Worm (Caenorhabditis elegans) whole organism, mixed stage, embryonic: ENCODE results near the gene F39G3.3.

Experiments used
- M03D4.4 ChIP-seq: sonication (generic microtip); optimal IDR thresholded peaks from 2 replicates; lab custom pipeline; 2017; ENCODE audit warnings: mild to moderate bottlenecking, missing genetic modification characterization, missing compliant biosample characterization
- bed-3 ChIP-seq: fragments of 200-800 bp; sonication (Bioruptor generic); optimal IDR thresholded peaks from 3 replicates; lab custom pipeline; 2018; ENCODE audit warnings: mild to moderate bottlenecking, missing genetic modification characterization, moderate library complexity, missing compliant biosample characterization
- blmp-1 ChIP-seq: fragments of 150-350 bp; optimal IDR thresholded peaks from 2 replicates; lab custom pipeline; 2014; ENCODE audit warnings: missing biosample characterization, missing genetic modification characterization
- ceh-39 ChIP-seq: fragments of 150-350 bp; optimal IDR thresholded peaks from 2 replicates; lab custom pipeline; 2014; ENCODE audit warnings: missing biosample characterization, missing genetic modification characterization
- ceh-43 ChIP-seq: fragments of 200-800 bp; sonication (Bioruptor generic); optimal IDR thresholded peaks from 2 replicates; lab custom pipeline; 2018; ENCODE audit warnings: mild to moderate bottlenecking, missing genetic modification characterization, moderate library complexity, missing compliant biosample characterization
- ceh-83 ChIP-seq: fragments of 200-800 bp; sonication (Bioruptor generic); optimal IDR thresholded peaks from 2 replicates; lab custom pipeline; 2018; ENCODE audit warnings: mild to moderate bottlenecking, missing genetic modification characterization, missing compliant biosample characterization
- ces-1 ChIP-seq: fragments of 150-350 bp; optimal IDR thresholded peaks from 2 replicates; lab custom pipeline; 2014; ENCODE audit warnings: missing biosample characterization, missing genetic modification reagents, missing genetic modification characterization
- cnd-1 ChIP-seq: fragments of 200-800 bp; sonication (Bioruptor generic); optimal IDR thresholded peaks from 2 replicates; lab custom pipeline; 2018; ENCODE audit warnings: mild to moderate bottlenecking, missing genetic modification characterization, missing compliant biosample characterization
- drap-1 ChIP-seq: fragments of 200-800 bp; sonication (Bioruptor generic); optimal IDR thresholded peaks from 3 replicates; lab custom pipeline; 2018; ENCODE audit warnings: mild to moderate bottlenecking, missing genetic modification characterization, missing compliant biosample characterization
- elt-1 ChIP-seq: sonication (generic microtip); optimal IDR thresholded peaks from 2 replicates; lab custom pipeline; 2017; ENCODE audit warnings: missing genetic modification characterization, mild to moderate bottlenecking, missing compliant biosample characterization, antibody characterized with exemption, moderate library complexity, borderline replicate concordance; ENCODE audit not compliant: insufficient read depth
- elt-3 ChIP-seq: fragments of 150-350 bp; optimal IDR thresholded peaks from 2 replicates; lab custom pipeline; 2014; ENCODE audit warnings: missing biosample characterization, missing genetic modification characterization
- flh-1 ChIP-seq: fragments of 200-800 bp; sonication (Bioruptor generic); optimal IDR thresholded peaks from 2 replicates; lab custom pipeline; 2018; ENCODE audit warnings: mild to moderate bottlenecking, missing genetic modification characterization, moderate library complexity, missing compliant biosample characterization
- ham-2 ChIP-seq: fragments of 200-800 bp; sonication (Bioruptor generic); optimal IDR thresholded peaks from 2 replicates; lab custom pipeline; 2018; ENCODE audit warnings: mild to moderate bottlenecking, missing genetic modification characterization, missing compliant biosample characterization
- hlh-1 ChIP-seq: fragments of 150-350 bp; optimal IDR thresholded peaks from 2 replicates; lab custom pipeline; 2014; ENCODE audit warnings: missing biosample characterization, missing genetic modification reagents, missing genetic modification characterization
- lin-13 ChIP-seq: fragments of 150-350 bp; optimal IDR thresholded peaks from 2 replicates; lab custom pipeline; 2014; ENCODE audit warnings: missing biosample characterization, missing genetic modification characterization
- lin-32 ChIP-seq: fragments of 200-800 bp; sonication (Bioruptor generic); optimal IDR thresholded peaks from 2 replicates; lab custom pipeline; 2018; ENCODE audit warnings: mild to moderate bottlenecking, missing genetic modification characterization, missing compliant biosample characterization
- lsy-2 ChIP-seq: fragments of 150-350 bp; optimal IDR thresholded peaks from 2 replicates; lab custom pipeline; 2014; ENCODE audit warnings: missing biosample characterization, missing genetic modification characterization
- mab-5 ChIP-seq: fragments of 150-350 bp; optimal IDR thresholded peaks from 2 replicates; lab custom pipeline; 2014; ENCODE audit warnings: missing biosample characterization, missing genetic modification characterization
- mep-1 ChIP-seq: fragments of 150-350 bp; optimal IDR thresholded peaks from 2 replicates; lab custom pipeline; 2017; ENCODE audit warnings: missing biosample characterization, missing genetic modification reagents, missing genetic modification characterization, inconsistent platforms
- mls-2 ChIP-seq: sonication (generic microtip); optimal IDR thresholded peaks from 2 replicates; lab custom pipeline; 2016; ENCODE audit warnings: mild to moderate bottlenecking, missing genetic modification characterization, moderate library complexity, missing compliant biosample characterization
- nhr-12 ChIP-seq: fragments of 150-350 bp; optimal IDR thresholded peaks from 2 replicates; lab custom pipeline; 2014; ENCODE audit warnings: missing biosample characterization, missing genetic modification characterization
- nhr-2 ChIP-seq: fragments of 150-350 bp; optimal IDR thresholded peaks from 2 replicates; lab custom pipeline; 2014; ENCODE audit warnings: missing biosample characterization, missing genetic modification characterization
- nhr-237 ChIP-seq: fragments of 150-350 bp; optimal IDR thresholded peaks from 2 replicates; lab custom pipeline; 2014; ENCODE audit warnings: missing biosample characterization, missing genetic modification characterization
- nhr-28 ChIP-seq: fragments of 150-350 bp; optimal IDR thresholded peaks from 2 replicates; lab custom pipeline; 2014; ENCODE audit warnings: missing biosample characterization, missing genetic modification characterization
- nhr-76 ChIP-seq: sonication (generic microtip); optimal IDR thresholded peaks from 2 replicates; lab custom pipeline; 2017; ENCODE audit warnings: missing biosample characterization, missing genetic modification characterization
- pha-4 ChIP-seq: fragments of 150-350 bp; optimal IDR thresholded peaks from 2 replicates; lab custom pipeline; 2018; ENCODE audit warnings: missing biosample characterization, missing genetic modification reagents, missing genetic modification characterization
- snpc-4 ChIP-seq: fragments of 150-350 bp; optimal IDR thresholded peaks from 2 replicates; lab custom pipeline; 2014; ENCODE audit warnings: missing biosample characterization, missing genetic modification characterization
- sptf-1 ChIP-seq: sonication (generic microtip); optimal IDR thresholded peaks from 2 replicates; lab custom pipeline; 2017; ENCODE audit warnings: mild to moderate bottlenecking, missing genetic modification characterization, moderate library complexity, missing compliant biosample characterization
- tbx-8 ChIP-seq: fragments of 200-800 bp; sonication (Bioruptor generic); optimal IDR thresholded peaks from 2 replicates; lab custom pipeline; 2018; ENCODE audit warnings: mild to moderate bottlenecking, missing genetic modification characterization, moderate library complexity, missing compliant biosample characterization
- unc-120 ChIP-seq: sonication (generic microtip); optimal IDR thresholded peaks from 2 replicates; lab custom pipeline; 2017; ENCODE audit warnings: missing genetic modification characterization, missing compliant biosample characterization; ENCODE audit not compliant: poor library complexity, severe bottlenecking
- unc-62 ChIP-seq: fragments of 150-350 bp; optimal IDR thresholded peaks from 2 replicates; lab custom pipeline; 2014; ENCODE audit warnings: missing biosample characterization, missing genetic modification reagents, missing genetic modification characterization

The F39G3.3 gene

DNA sequence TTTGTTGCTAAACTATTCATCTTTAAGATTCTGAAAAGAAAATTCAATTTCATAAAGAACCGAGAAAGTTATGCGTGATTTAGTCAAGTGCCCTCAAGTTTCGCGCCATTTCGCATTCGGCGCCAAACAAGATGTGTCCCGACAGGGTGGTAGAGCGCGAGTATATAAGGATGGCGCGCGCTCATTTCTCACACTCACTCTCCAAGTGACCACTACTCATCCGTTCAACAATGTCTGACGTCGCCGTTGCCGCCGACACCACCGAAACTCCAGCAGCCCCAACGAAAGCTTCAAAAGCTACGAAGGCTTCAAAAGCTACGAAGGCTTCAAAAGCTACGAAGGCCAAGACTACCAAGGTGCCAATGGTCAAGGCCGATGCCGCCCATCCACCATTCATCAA lies 22.4 kb downstream of the F39G3.3 start, which contains the start of gene hil-4:
Gene hil-4 (plus strand): TSS at position 191 of the 400 bp plus-strand sequence.
- TF ChIP-seq ces-1 (GFP tag; lab: Kevin White, UChicago) (no peak), lin-32 (no peak), unc-62 (GFP tag; lab: Kevin White, UChicago) (no peak), hlh-1 (tag; lab: Kevin White, UChicago) (no peak), flh-1 (GFP tag; lab: Kevin White, UChicago) (no peak), mls-2 (tag; lab: Kevin White, UChicago) (no peak), bed-3 (GFP tag; lab: Kevin White, UChicago) (no peak), lsy-2 (no peak), nhr-237 (tag; lab: Kevin White, UChicago) (no peak), nhr-2 (tag; lab: Kevin White, UChicago) (no peak), blmp-1 (tag; lab: Kevin White, UChicago) (no peak), lin-13 (no peak), ceh-83 (no peak), ham-2 (GFP tag; lab: Kevin White, UChicago) (no peak), unc-120 (tag; lab: Kevin White, UChicago) (no peak), pha-4 (tag; lab: Kevin White, UChicago) (no peak)

DNA sequence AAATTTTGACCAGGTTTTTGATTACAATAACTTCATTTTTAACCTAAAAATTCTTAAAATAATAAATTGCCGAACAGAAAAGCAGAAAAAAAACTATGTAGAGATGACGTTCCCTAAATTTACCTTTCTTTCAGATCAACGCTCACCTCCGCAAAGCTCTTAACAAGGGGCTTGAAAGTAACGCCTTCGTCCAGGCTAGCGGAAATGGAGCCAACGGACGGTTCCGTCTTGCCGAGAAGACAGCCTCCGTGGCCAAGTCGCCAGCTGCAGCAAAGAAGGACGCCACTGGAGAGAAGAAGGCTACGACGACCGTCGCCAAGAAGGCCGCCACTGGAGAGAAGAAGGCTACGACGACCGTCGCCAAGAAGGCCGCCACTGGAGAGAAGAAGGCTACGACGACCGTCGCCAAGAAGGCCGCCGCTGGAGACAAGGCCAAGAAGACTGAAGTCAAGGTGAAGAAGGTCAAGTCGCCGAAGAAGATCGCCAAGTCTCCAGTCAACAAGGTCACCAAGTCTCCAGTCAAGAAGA lies 23.0 kb downstream of the F39G3.3 start:
- TF ChIP-seq nhr-12 (no peak), ceh-83 (no peak), ceh-39 (no peak), pha-4 (tag; lab: Kevin White, UChicago) (no peak), nhr-28 (no peak), ham-2 (GFP tag; lab: Kevin White, UChicago) (no peak), nhr-237 (tag; lab: Kevin White, UChicago) (no peak), elt-3 (tag; lab: Kevin White, UChicago) (no peak), unc-62 (GFP tag; lab: Kevin White, UChicago) (no peak), elt-1 (tag; lab: Kevin White, UChicago) (no peak)

DNA sequence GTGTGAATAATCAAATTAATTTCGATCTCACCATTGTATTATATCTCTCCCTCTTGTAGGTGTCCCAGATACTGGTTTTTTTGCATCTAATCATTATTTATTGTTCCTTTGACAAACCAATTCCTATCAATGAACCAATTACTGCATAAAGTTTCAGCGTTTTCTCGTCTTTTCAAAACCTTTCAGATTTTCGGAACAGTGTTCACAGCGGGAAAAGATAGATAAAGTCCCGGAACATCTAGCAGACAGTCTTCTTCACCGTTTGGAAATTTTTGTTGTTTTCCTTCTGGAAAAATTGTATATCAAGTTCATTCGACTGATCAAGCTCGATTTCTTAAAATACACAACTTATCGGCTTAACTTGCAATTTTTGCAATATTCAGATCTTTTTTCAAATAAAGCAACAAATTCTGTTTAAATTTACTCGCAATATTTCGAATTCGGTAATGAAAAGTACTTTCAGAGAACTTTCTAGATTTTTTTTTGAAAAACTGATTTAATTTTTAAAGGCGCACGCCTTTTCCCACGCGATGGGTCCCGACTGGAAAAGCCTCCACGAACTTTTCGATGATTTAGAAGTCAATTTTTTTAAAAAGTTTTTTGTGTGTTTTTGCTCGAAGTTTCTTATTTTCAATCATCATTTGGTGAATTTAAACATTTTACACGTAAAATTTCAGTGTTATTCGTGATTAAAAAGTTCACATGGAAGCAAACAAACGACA lies 23.8 kb downstream of the F39G3.3 start, which contains the start of gene pgl-3:
Gene pgl-3 (plus strand): TSS at position 672 of the 722 bp plus-strand sequence.
- TF ChIP-seq lin-32 (no peak), M03D4.4 (tag; lab: Kevin White, UChicago) (no peak), nhr-12 (no peak), sptf-1 (tag; lab: Kevin White, UChicago) (no peak), ces-1 (GFP tag; lab: Kevin White, UChicago) (no peak), cnd-1 (tag; lab: Kevin White, UChicago) (no peak), ceh-83 (no peak), drap-1 (no peak), mep-1 (tag; lab: Kevin White, UChicago) (no peak), snpc-4 (tag; lab: Kevin White, UChicago) (no peak), ceh-39 (no peak), nhr-28 (no peak), mls-2 (tag; lab: Kevin White, UChicago) (no peak), blmp-1 (tag; lab: Kevin White, UChicago) (no peak)
- TF ChIP-seq, all 35 proteins: peak for 0

DNA sequence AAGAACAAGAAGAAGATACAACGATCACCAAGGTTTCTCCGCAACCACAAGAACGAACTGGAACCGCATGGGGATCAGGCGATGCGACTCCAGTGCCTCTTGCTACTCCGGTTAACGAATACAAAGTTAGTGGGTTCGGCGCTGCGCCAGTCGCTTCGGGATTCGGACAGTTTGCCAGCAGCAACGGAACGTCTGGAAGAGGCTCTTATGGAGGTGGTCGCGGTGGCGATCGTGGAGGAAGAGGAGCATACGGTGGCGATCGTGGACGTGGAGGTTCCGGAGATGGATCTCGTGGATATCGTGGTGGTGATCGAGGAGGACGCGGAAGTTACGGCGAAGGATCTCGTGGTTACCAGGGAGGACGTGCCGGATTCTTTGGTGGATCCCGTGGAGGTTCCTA lies 26.3 kb downstream of the F39G3.3 start:
- TF ChIP-seq tbx-8 (GFP tag; lab: Kevin White, UChicago) (no peak), snpc-4 (tag; lab: Kevin White, UChicago) (no peak), M03D4.4 (tag; lab: Kevin White, UChicago) (no peak), ham-2 (GFP tag; lab: Kevin White, UChicago) (no peak), drap-1 (no peak), flh-1 (GFP tag; lab: Kevin White, UChicago) (no peak), bed-3 (GFP tag; lab: Kevin White, UChicago) (no peak), unc-120 (tag; lab: Kevin White, UChicago) (no peak), nhr-12 (no peak), hlh-1 (tag; lab: Kevin White, UChicago) (no peak), nhr-76 (tag; lab: Kevin White, UChicago) (no peak), ces-1 (GFP tag; lab: Kevin White, UChicago) (no peak)

DNA sequence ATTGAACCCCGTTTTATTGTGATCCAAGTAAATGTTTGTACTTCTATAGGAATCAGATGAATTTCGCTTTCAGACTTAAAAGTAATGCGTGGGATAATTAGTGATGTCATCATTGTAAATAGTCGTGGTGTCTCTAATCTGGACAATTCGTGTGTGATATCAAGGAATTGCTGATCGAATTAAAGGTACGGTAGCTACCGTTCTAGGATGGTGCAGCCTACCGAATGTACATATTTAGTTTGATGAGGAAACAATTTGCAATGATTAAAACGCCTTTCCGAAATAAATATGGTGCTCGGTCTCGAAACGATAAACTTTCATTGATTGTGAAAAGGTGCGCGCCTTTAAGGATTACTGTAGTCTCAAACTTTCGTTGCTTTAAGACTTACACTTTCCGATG lies 26.8 kb downstream of the F39G3.3 start:
- TF ChIP-seq ham-2 (GFP tag; lab: Kevin White, UChicago) (no peak), ceh-39 (no peak), blmp-1 (tag; lab: Kevin White, UChicago) (no peak), lin-32 (no peak), M03D4.4 (tag; lab: Kevin White, UChicago) (no peak), mep-1 (tag; lab: Kevin White, UChicago) (no peak), nhr-12 (no peak), elt-1 (tag; lab: Kevin White, UChicago) (no peak), flh-1 (GFP tag; lab: Kevin White, UChicago) (no peak), mls-2 (tag; lab: Kevin White, UChicago) (no peak), unc-62 (GFP tag; lab: Kevin White, UChicago) (no peak), ceh-43 (GFP tag; lab: Kevin White, UChicago) (no peak), nhr-237 (tag; lab: Kevin White, UChicago) (no peak), elt-3 (tag; lab: Kevin White, UChicago) (no peak), ces-1 (GFP tag; lab: Kevin White, UChicago) (no peak), cnd-1 (tag; lab: Kevin White, UChicago) (no peak), mab-5 (tag; lab: Kevin White, UChicago) (no peak), tbx-8 (GFP tag; lab: Kevin White, UChicago) (no peak)
